Worm (Caenorhabditis elegans): ENCODE data around the gene pid-1.

The pid-1 gene

ce11 chrII:7662008-7662686 is 28.2 kb downstream of the pid-1 start, which contains the start of gene alfa-1:
Gene alfa-1, minus strand, starts transcription at chrII:7662522.
- no peak for TF ChIP-seq jun-1 (tag; optimal IDR thresholded peaks at IDR 0.05)
- peak; percentile 70 for TF ChIP-seq pqm-1 (tag; optimal IDR thresholded peaks at IDR 0.05)
- TF ChIP-seq ceh-28 (tag; optimal IDR thresholded peaks at IDR 0.05), result peak; percentile 11
- TF ChIP-seq fos-1 (tag; optimal IDR thresholded peaks at IDR 0.05), result no peak
- peak; percentile 84 for TF ChIP-seq pha-4 (tag; optimal IDR thresholded peaks at IDR 0.05)
- TF ChIP-seq lin-15B (tag; optimal IDR thresholded peaks at IDR 0.05), result no peak
- no peak for TF ChIP-seq ama-1 (optimal IDR thresholded peaks at IDR 0.05)
- peak; percentile 12 for TF ChIP-seq nfya-1 (tag; optimal IDR thresholded peaks at IDR 0.05; ENCODE audit: insufficient read depth)
- TF ChIP-seq fkh-2 (tag; optimal IDR thresholded peaks at IDR 0.05), result no peak
- no peak for TF ChIP-seq tbx-2 (tag; optimal IDR thresholded peaks at IDR 0.05)
- no peak for TF ChIP-seq mdl-1 (tag; optimal IDR thresholded peaks at IDR 0.05)
- no peak for TF ChIP-seq ztf-4 (tag; optimal IDR thresholded peaks at IDR 0.05)
- peak; percentile 39 for TF ChIP-seq nhr-23 (tag; optimal IDR thresholded peaks at IDR 0.05)
- TF ChIP-seq R02D3.7 (tag; optimal IDR thresholded peaks at IDR 0.05), result no peak
- TF ChIP-seq aly-2 (tag; optimal IDR thresholded peaks at IDR 0.05), result no peak
- TF ChIP-seq nhr-12 (tag; optimal IDR thresholded peaks at IDR 0.05), result no peak
- TF ChIP-seq daf-12 (tag; optimal IDR thresholded peaks at IDR 0.05), result no peak
- TF ChIP-seq ceh-82 (tag; optimal IDR thresholded peaks at IDR 0.05), result no peak
- TF ChIP-seq nhr-43 (tag; optimal IDR thresholded peaks at IDR 0.05; ENCODE audit: poor library complexity, severe bottlenecking), result no peak
- no peak for TF ChIP-seq lsy-12 (tag; optimal IDR thresholded peaks at IDR 0.05)
- TF ChIP-seq ceh-9 (tag; optimal IDR thresholded peaks at IDR 0.05), result no peak
- no peak for TF ChIP-seq nhr-11 (tag; optimal IDR thresholded peaks at IDR 0.05)
- no peak for TF ChIP-seq ceh-16 (tag; optimal IDR thresholded peaks at IDR 0.05)
- TF ChIP-seq zag-1 (tag; optimal IDR thresholded peaks at IDR 0.05), result no peak
- no peak for TF ChIP-seq lin-39 (tag; optimal IDR thresholded peaks at IDR 0.05)
- TF ChIP-seq nhr-76 (tag; optimal IDR thresholded peaks at IDR 0.05), result no peak
- no peak for TF ChIP-seq nhr-77 (tag; optimal IDR thresholded peaks at IDR 0.05)
- peak; percentile 62 for TF ChIP-seq nhr-25 (tag; optimal IDR thresholded peaks at IDR 0.05)
- TF ChIP-seq elt-3 (tag; optimal IDR thresholded peaks at IDR 0.05), result no peak
- TF ChIP-seq hmg-11 (tag; optimal IDR thresholded peaks at IDR 0.05), result no peak
- no peak for TF ChIP-seq nhr-28 (tag; optimal IDR thresholded peaks at IDR 0.05)
- no peak for TF ChIP-seq sea-2 (GFP tag; optimal IDR thresholded peaks at IDR 0.05)
- peak; percentile 84 for TF ChIP-seq elt-2 (tag; optimal IDR thresholded peaks at IDR 0.05)
- no peak for TF ChIP-seq unc-39 (tag; optimal IDR thresholded peaks at IDR 0.05)
- no peak for TF ChIP-seq unc-62 (GFP tag; optimal IDR thresholded peaks at IDR 0.05)

ce11 chrII:7651171-7651570 is 39.2 kb downstream of the pid-1 start, which contains the start of gene pde-4:
Gene pde-4, minus strand, starts transcription at chrII:7651246.
- TF ChIP-seq daf-12 (tag; optimal IDR thresholded peaks at IDR 0.05) (no peak), egl-5 (tag; optimal IDR thresholded peaks at IDR 0.05) (peak; percentile 66)

ce11 chrII:7643214-7643613 is 47.1 kb downstream of the pid-1 start:
- TF ChIP-seq ama-1 (optimal IDR thresholded peaks at IDR 0.05), result peak; percentile 36
- no peak for TF ChIP-seq ceh-16 (tag; optimal IDR thresholded peaks at IDR 0.05)

- no peak for TF ChIP-seq lsy-12 (tag; optimal IDR thresholded peaks at IDR 0.05)
- TF ChIP-seq ceh-82 (tag; optimal IDR thresholded peaks at IDR 0.05), result no peak
- no peak for TF ChIP-seq pqm-1 (tag; optimal IDR thresholded peaks at IDR 0.05)
- no peak for TF ChIP-seq nhr-67 (tag; optimal IDR thresholded peaks at IDR 0.05)
- no peak for TF ChIP-seq fkh-2 (tag; optimal IDR thresholded peaks at IDR 0.05)
- TF ChIP-seq nhr-28 (tag; optimal IDR thresholded peaks at IDR 0.05), result no peak
- TF ChIP-seq sea-2 (GFP tag; optimal IDR thresholded peaks at IDR 0.05), result no peak
- peak; percentile 67 for TF ChIP-seq egl-5 (tag; optimal IDR thresholded peaks at IDR 0.05)
- TF ChIP-seq eor-1 (tag; optimal IDR thresholded peaks at IDR 0.05), result no peak
- no peak for TF ChIP-seq egl-27 (tag; optimal IDR thresholded peaks at IDR 0.05)
- no peak for TF ChIP-seq ztf-11 (tag; optimal IDR thresholded peaks at IDR 0.05)
- no peak for TF ChIP-seq elt-3 (tag; optimal IDR thresholded peaks at IDR 0.05)
- no peak for TF ChIP-seq ztf-4 (tag; optimal IDR thresholded peaks at IDR 0.05)
- no peak for TF ChIP-seq nhr-12 (tag; optimal IDR thresholded peaks at IDR 0.05)
- TF ChIP-seq nfya-1 (tag; optimal IDR thresholded peaks at IDR 0.05; ENCODE audit: insufficient read depth), result peak; percentile 88
- TF ChIP-seq elt-2 (tag; optimal IDR thresholded peaks at IDR 0.05), result no peak
- TF ChIP-seq nhr-77 (tag; optimal IDR thresholded peaks at IDR 0.05), result no peak
- TF ChIP-seq unc-39 (tag; optimal IDR thresholded peaks at IDR 0.05), result no peak
- no peak for TF ChIP-seq zag-1 (tag; optimal IDR thresholded peaks at IDR 0.05)
- no peak for TF ChIP-seq R02D3.7 (tag; optimal IDR thresholded peaks at IDR 0.05)
- TF ChIP-seq ceh-28 (tag; optimal IDR thresholded peaks at IDR 0.05), result peak; percentile 11
- TF ChIP-seq jun-1 (tag; optimal IDR thresholded peaks at IDR 0.05), result no peak
- TF ChIP-seq fos-1 (tag; optimal IDR thresholded peaks at IDR 0.05), result no peak
- TF ChIP-seq nhr-25 (tag; optimal IDR thresholded peaks at IDR 0.05), result no peak
- peak; percentile 84 for TF ChIP-seq unc-62 (GFP tag; optimal IDR thresholded peaks at IDR 0.05)
- peak; percentile 38 for TF ChIP-seq snpc-4 (tag; optimal IDR thresholded peaks at IDR 0.05)
- no peak for TF ChIP-seq nhr-43 (tag; optimal IDR thresholded peaks at IDR 0.05; ENCODE audit: poor library complexity, severe bottlenecking)
- peak; percentile 60 for TF ChIP-seq nhr-11 (tag; optimal IDR thresholded peaks at IDR 0.05)
- no peak for TF ChIP-seq daf-12 (tag; optimal IDR thresholded peaks at IDR 0.05)
- TF ChIP-seq elt-1 (tag; optimal IDR thresholded peaks at IDR 0.05), result no peak
- TF ChIP-seq nhr-76 (tag; optimal IDR thresholded peaks at IDR 0.05), result no peak
- no peak for TF ChIP-seq ceh-16 (tag; optimal IDR thresholded peaks at IDR 0.05)
- TF ChIP-seq pha-4 (tag; optimal IDR thresholded peaks at IDR 0.05), result no peak
Observed at ce11 chrII:7642016-7642653, 48.2 kb downstream of the pid-1 start.

Data from whole organism, L3 larva.